Fruit fly (Drosophila melanogaster) whole organism, embryonic: ENCODE measurements around the gene CG13461.
A peak's percentile ranks its signal among the peaks of the same experiment; 100 is the strongest.

Experiments used
- Aef1 ChIP-seq: fragments of 200-800 bp; sonication (Bioruptor generic); IDR thresholded peaks from 3 replicates; pipeline ENCODE4 v1.3.6; 2022; ENCODE audit warnings: missing biosample characterization, missing genetic modification characterization
- Atf-2 ChIP-seq: fragments of 200-800 bp; sonication (Bioruptor generic); optimal IDR thresholded peaks from 2 replicates; lab custom pipeline; 2016; ENCODE audit warnings: missing biosample characterization, missing genetic modification characterization
- Atf6 ChIP-seq: fragments of 200-800 bp; sonication (Bioruptor generic); IDR thresholded peaks from 2 replicates; pipeline ENCODE4 v1.3.6; 2022; ENCODE audit warnings: missing biosample characterization, missing genetic modification characterization
- Blimp-1 ChIP-seq: fragments of 200-800 bp; sonication (Bioruptor generic); optimal IDR thresholded peaks from 3 replicates; lab custom pipeline; 2018; ENCODE audit warnings: missing biosample characterization, missing genetic modification characterization, mild to moderate bottlenecking, moderate library complexity, missing genetic modification reagents
- CG10274 ChIP-seq: fragments of 200-800 bp; sonication (Bioruptor generic); optimal IDR thresholded peaks from 3 replicates; lab custom pipeline; 2017; ENCODE audit warnings: missing biosample characterization, mild to moderate bottlenecking, missing genetic modification characterization
- CG10979 ChIP-seq: fragments of 200-800 bp; sonication (Bioruptor generic); optimal IDR thresholded peaks from 2 replicates; lab custom pipeline; 2018; ENCODE audit warnings: missing biosample characterization, mild to moderate bottlenecking, missing genetic modification characterization, moderate library complexity
- CG11456 ChIP-seq: fragments of 200-800 bp; sonication (Bioruptor generic); IDR thresholded peaks from 3 replicates; pipeline ENCODE4 v1.3.6; 2022; ENCODE audit warnings: missing biosample characterization, missing genetic modification characterization
- CG11695 ChIP-seq: fragments of 200-800 bp; sonication (Bioruptor generic); IDR thresholded peaks from 3 replicates; pipeline ENCODE4 v1.3.6; 2022; ENCODE audit warnings: missing biosample characterization, missing genetic modification characterization
- CG1233 ChIP-seq: fragments of 200-800 bp; sonication (Bioruptor generic); optimal IDR thresholded peaks from 4 replicates; lab custom pipeline; 2018; ENCODE audit warnings: missing biosample characterization, mild to moderate bottlenecking, missing genetic modification characterization
- CG12769 ChIP-seq: fragments of 200-800 bp; sonication (Bioruptor generic); optimal IDR thresholded peaks from 2 replicates; lab custom pipeline; 2019; ENCODE audit warnings: missing biosample characterization, mild to moderate bottlenecking, missing genetic modification characterization, moderate library complexity
- CG14050 ChIP-seq: fragments of 200-800 bp; sonication (Bioruptor generic); IDR thresholded peaks from 3 replicates; pipeline ENCODE4 v1.3.6; 2022; ENCODE audit warnings: missing biosample characterization, missing genetic modification characterization
- CG15011 ChIP-seq: fragments of 200-800 bp; sonication (Bioruptor generic); optimal IDR thresholded peaks from 3 replicates; lab custom pipeline; 2018; ENCODE audit warnings: missing biosample characterization, mild to moderate bottlenecking, missing genetic modification characterization
- CG15073 ChIP-seq: fragments of 200-800 bp; sonication (Bioruptor generic); optimal IDR thresholded peaks from 2 replicates; lab custom pipeline; 2016; ENCODE audit warnings: missing biosample characterization, missing genetic modification characterization
- CG15269 ChIP-seq: fragments of 200-800 bp; sonication (Bioruptor generic); optimal IDR thresholded peaks from 2 replicates; lab custom pipeline; 2018; ENCODE audit warnings: missing biosample characterization, mild to moderate bottlenecking, missing genetic modification characterization, moderate library complexity
- CG16863 ChIP-seq: fragments of 200-800 bp; sonication (Bioruptor generic); optimal IDR thresholded peaks from 3 replicates; lab custom pipeline; 2016; ENCODE audit warnings: missing biosample characterization, missing genetic modification characterization
- CG17359 ChIP-seq: fragments of 200-800 bp; sonication (Bioruptor generic); optimal IDR thresholded peaks from 3 replicates; lab custom pipeline; 2018; ENCODE audit warnings: missing biosample characterization, mild to moderate bottlenecking, missing genetic modification characterization, moderate library complexity
- CG3163 ChIP-seq: fragments of 200-800 bp; sonication (Bioruptor generic); optimal IDR thresholded peaks from 3 replicates; lab custom pipeline; 2016; ENCODE audit warnings: missing biosample characterization, missing genetic modification characterization
- CG32532 ChIP-seq: fragments of 200-800 bp; sonication (Bioruptor generic); IDR thresholded peaks from 2 replicates; pipeline ENCODE4 v1.3.6; 2022; ENCODE audit warnings: missing biosample characterization, missing genetic modification characterization
- CG34376 ChIP-seq: fragments of 200-800 bp; sonication (Bioruptor generic); optimal IDR thresholded peaks from 2 replicates; lab custom pipeline; 2018; ENCODE audit warnings: missing biosample characterization, mild to moderate bottlenecking, missing genetic modification characterization
- CG3726 ChIP-seq: fragments of 200-800 bp; sonication (Bioruptor generic); IDR thresholded peaks from 3 replicates; pipeline ENCODE4, ENCODE4 v1.3.6; 2022; ENCODE audit warnings: missing biosample characterization, missing genetic modification characterization
- CG5245 ChIP-seq: fragments of 200-800 bp; sonication (Bioruptor generic); optimal IDR thresholded peaks from 3 replicates; lab custom pipeline; 2016; ENCODE audit warnings: missing biosample characterization, missing genetic modification characterization
- CG6254 ChIP-seq: fragments of 200-800 bp; sonication (Bioruptor generic); optimal IDR thresholded peaks from 3 replicates; lab custom pipeline; 2017; ENCODE audit warnings: mild to moderate bottlenecking, missing biosample characterization, missing genetic modification reagents, missing genetic modification characterization
- CG7928 ChIP-seq: fragments of 200-800 bp; sonication (Bioruptor generic); optimal IDR thresholded peaks from 2 replicates; lab custom pipeline; 2017; ENCODE audit warnings: missing biosample characterization, mild to moderate bottlenecking, missing genetic modification characterization
- CG8924 ChIP-seq: fragments of 200-800 bp; optimal IDR thresholded peaks from 3 replicates; lab custom pipeline; 2019; ENCODE audit warnings: missing biosample characterization, mild to moderate bottlenecking, missing genetic modification characterization, moderate library complexity
- CG9437 ChIP-seq: fragments of 200-800 bp; sonication (Bioruptor generic); optimal IDR thresholded peaks from 2 replicates; lab custom pipeline; 2018; ENCODE audit warnings: missing biosample characterization, mild to moderate bottlenecking, missing genetic modification characterization
- D ChIP-seq, 2 experiments: fragments of 200-800 bp in 1 of 2; fragments of >200 bp in 1 of 2; sonication (Bioruptor generic) in 1 of 2; optimal IDR thresholded peaks; 2 replicates in 1 of 2; 3 replicates in 1 of 2; lab custom pipeline; 2017; ENCODE audit warnings: mild to moderate bottlenecking in 1 of 2, missing biosample characterization in 1 of 2, missing genetic modification characterization in 1 of 2, missing genetic modification reagents in 1 of 2
- Doc3 ChIP-seq: fragments of 200-800 bp; sonication (Bioruptor generic); IDR thresholded peaks from 3 replicates; pipeline ENCODE4 v1.3.6; 2022; ENCODE audit warnings: missing biosample characterization, missing genetic modification characterization; ENCODE audit not compliant: partially characterized antibody
- GATAe ChIP-seq: fragments of 200-800 bp; sonication (Bioruptor generic); conservative IDR thresholded peaks from 2 replicates; pipeline ENCODE4 v1.3.6; 2022; ENCODE audit warnings: missing biosample characterization, missing genetic modification characterization
- MTF-1 ChIP-seq: fragments of 200-800 bp; sonication (Bioruptor generic); optimal IDR thresholded peaks from 2 replicates; lab custom pipeline; 2018; ENCODE audit warnings: missing biosample characterization, mild to moderate bottlenecking, missing genetic modification characterization, borderline replicate concordance
- Max ChIP-seq: fragments of 200-800 bp; sonication (Bioruptor generic); optimal IDR thresholded peaks from 2 replicates; lab custom pipeline; 2016; ENCODE audit warnings: missing biosample characterization, mild to moderate bottlenecking, missing genetic modification characterization
- NfI ChIP-seq: fragments of 200-800 bp; sonication (Bioruptor generic); optimal IDR thresholded peaks from 3 replicates; lab custom pipeline; 2018; ENCODE audit warnings: missing biosample characterization, mild to moderate bottlenecking, missing genetic modification characterization, moderate library complexity
- Opbp ChIP-seq: fragments of 200-800 bp; sonication (Bioruptor generic); IDR thresholded peaks from 3 replicates; pipeline ENCODE4 v1.3.6; 2022; ENCODE audit warnings: missing biosample characterization, missing genetic modification characterization; ENCODE audit not compliant: partially characterized antibody
- Pdp1 ChIP-seq, 2 experiments: fragments of 200-800 bp; sonication (Bioruptor generic); optimal IDR thresholded peaks; 3 replicates each; lab custom pipeline; 2016; ENCODE audit warnings: missing biosample characterization in 2 of 2, missing genetic modification characterization in 2 of 2, mild to moderate bottlenecking in 1 of 2, moderate library complexity in 1 of 2
- Ravus ChIP-seq: fragments of 200-800 bp; sonication (Bioruptor generic); IDR thresholded peaks from 2 replicates; pipeline ENCODE4 v1.3.6; 2022; ENCODE audit warnings: missing biosample characterization, missing genetic modification characterization
- Spps ChIP-seq: fragments of 200-800 bp; sonication (Bioruptor generic); optimal IDR thresholded peaks from 2 replicates; lab custom pipeline; 2018; ENCODE audit warnings: missing biosample characterization, mild to moderate bottlenecking, missing genetic modification characterization
- Ssrp ChIP-seq: fragments of 200-800 bp; sonication (Bioruptor generic); optimal IDR thresholded peaks from 2 replicates; lab custom pipeline; 2018; ENCODE audit warnings: missing biosample characterization, mild to moderate bottlenecking, missing genetic modification characterization, moderate library complexity
- bcd ChIP-seq: fragments of 200-800 bp; sonication (Bioruptor generic); optimal IDR thresholded peaks from 2 replicates; lab custom pipeline; 2017; ENCODE audit warnings: missing biosample characterization, mild to moderate bottlenecking, missing genetic modification characterization
- cad ChIP-seq: fragments of >200 bp; optimal IDR thresholded peaks from 2 replicates; lab custom pipeline; 2017; ENCODE audit warnings: missing biosample characterization, missing genetic modification characterization
- chn ChIP-seq: fragments of 200-800 bp; sonication (Bioruptor generic); optimal IDR thresholded peaks from 2 replicates; lab custom pipeline; 2016; ENCODE audit warnings: missing biosample characterization, missing genetic modification characterization
- cwo ChIP-seq: fragments of 200-800 bp; sonication (Bioruptor generic); optimal IDR thresholded peaks from 3 replicates; lab custom pipeline; 2017; ENCODE audit warnings: missing biosample characterization, missing genetic modification characterization, mild to moderate bottlenecking, moderate library complexity, missing genetic modification reagents
- esg ChIP-seq: fragments of 200-800 bp; sonication (Bioruptor generic); conservative IDR thresholded peaks from 2 replicates; pipeline ENCODE4 v1.3.6; 2022; ENCODE audit warnings: missing biosample characterization, missing genetic modification characterization
- lilli ChIP-seq: fragments of 200-800 bp; sonication (Bioruptor generic); optimal IDR thresholded peaks from 3 replicates; lab custom pipeline; 2016; ENCODE audit warnings: missing biosample characterization, missing genetic modification characterization
- phol ChIP-seq: fragments of 200-800 bp; sonication (Bioruptor generic); optimal IDR thresholded peaks from 3 replicates; lab custom pipeline; 2018; ENCODE audit warnings: missing biosample characterization, mild to moderate bottlenecking, missing genetic modification characterization, moderate library complexity
- row ChIP-seq: fragments of 200-800 bp; sonication (Bioruptor generic); IDR thresholded peaks from 3 replicates; pipeline ENCODE4 v1.3.6; 2022; ENCODE audit warnings: missing biosample characterization, missing genetic modification characterization
- seq ChIP-seq: fragments of 200-800 bp; sonication (Bioruptor generic); IDR thresholded peaks from 2 replicates; pipeline ENCODE4 v1.3.6; 2022; ENCODE audit warnings: missing biosample characterization, missing genetic modification characterization
- slp2 ChIP-seq: fragments of 200-800 bp; sonication (Bioruptor generic); optimal IDR thresholded peaks from 2 replicates; lab custom pipeline; 2016; ENCODE audit warnings: missing biosample characterization, missing genetic modification characterization
- tin ChIP-seq: fragments of 200-800 bp; sonication (Bioruptor generic); optimal IDR thresholded peaks from 3 replicates; lab custom pipeline; 2016; ENCODE audit warnings: missing biosample characterization, missing genetic modification characterization
- yki ChIP-seq: fragments of >200 bp; optimal IDR thresholded peaks from 3 replicates; lab custom pipeline; 2018

CG13461 gene

dm6 chr3L:15093929-15094588 lies 41.8 kb upstream of the CG13461 start (continued):
- TF ChIP-seq CG1233 (GFP tag; lab: Kevin White, UChicago) (no peak), CG15269 (tag; lab: Kevin White, UChicago) (no peak), bcd (GFP tag; lab: Kevin White, UChicago) (no peak), CG11695 (GFP tag; lab: Robert Waterston, UW) (no peak), cad (GFP tag; lab: Kevin White, UChicago) (peak; percentile 13), cwo (peak; percentile 3), CG5245 (GFP tag; lab: Kevin White, UChicago) (no peak), phol (peak; percentile 5), lilli (GFP tag; lab: Kevin White, UChicago) (peak; percentile 21), NfI (GFP tag; lab: Kevin White, UChicago) (no peak), Atf-2 (GFP tag; lab: Kevin White, UChicago) (no peak), Max (GFP tag; lab: Kevin White, UChicago) (no peak), Atf6 (GFP tag; lab: Robert Waterston, UW) (no peak), seq (GFP tag; lab: Robert Waterston, UW) (no peak), CG8924 (tag; lab: Kevin White, UChicago) (peak; percentile 26), GATAe (GFP tag; lab: Robert Waterston, UW) (no peak), CG10979 (tag; lab: Kevin White, UChicago) (no peak), CG12769 (tag; lab: Kevin White, UChicago) (no peak), CG34376 (GFP tag; lab: Kevin White, UChicago) (no peak), CG3726 (GFP tag; lab: Robert Waterston, UW) (no peak), Ravus (GFP tag; lab: Robert Waterston, UW) (no peak), row (peak; percentile 45; the same call in 1 of the 3 replicates), CG32532 (GFP tag; lab: Robert Waterston, UW) (peak; percentile 24; the same call in 1 of the 2 replicates), chn (no peak), Blimp-1 (no peak), esg (no peak), CG15073 (GFP tag; lab: Kevin White, UChicago) (no peak), CG6254 (no peak), CG10274 (GFP tag; lab: Kevin White, UChicago) (no peak), CG16863 (GFP tag; lab: Kevin White, UChicago) (no peak), Doc3 (0 out of 3 replicates have a peak, but pooled peaks have one; percentile 19)

- no peak for TF ChIP-seq tin (GFP tag; lab: Kevin White, UChicago)
- TF ChIP-seq CG11456 (GFP tag; lab: Robert Waterston, UW) = no peak
- TF ChIP-seq CG7928 (GFP tag; lab: Kevin White, UChicago) = no peak
- TF ChIP-seq Pdp1 (GFP tag; optimal IDR thresholded peaks at IDR 0.05; lab: Kevin White, UChicago) = peak in 1 of 2 experiments; percentile 49
- TF ChIP-seq CG17359 = no peak
- no peak for TF ChIP-seq CG14050 (GFP tag; lab: Robert Waterston, UW)
- no peak for TF ChIP-seq Ssrp
- no peak for TF ChIP-seq CG15011 (GFP tag; lab: Kevin White, UChicago)
- peak; percentile 39 for TF ChIP-seq CG9437 (GFP tag; lab: Kevin White, UChicago)
- TF ChIP-seq Aef1 = no peak
- no peak for TF ChIP-seq MTF-1 (GFP tag; lab: Kevin White, UChicago)
- TF ChIP-seq Opbp (GFP tag; lab: Robert Waterston, UW) = peak; percentile 37; the same call in 1 of the 3 replicates
- TF ChIP-seq slp2 (GFP tag; lab: Kevin White, UChicago) = no peak
- peak; percentile 5 for TF ChIP-seq yki
- no peak for TF ChIP-seq Spps (tag; lab: Kevin White, UChicago)
- peak; percentile 13 for TF ChIP-seq CG3163 (GFP tag; lab: Kevin White, UChicago)
- TF ChIP-seq D (optimal IDR thresholded peaks at IDR 0.05; lab: Kevin White, UChicago) = no peak
- no peak for TF ChIP-seq D (GFP tag; optimal IDR thresholded peaks at IDR 0.05; lab: Kevin White, UChicago)
These were observed 37.8 kb upstream of the CG13461 start for dm6 chr3L:15089887-15090679.
